Fruit fly (Drosophila melanogaster) whole organism, adult: ENCODE results near the gene Gpo3.

ENCODE experiments used
- CG11617 ChIP-seq: fragments of 200-800 bp; sonication (Bioruptor generic); optimal IDR thresholded peaks from 2 replicates; lab custom pipeline; 2017; ENCODE audit warnings: mild to moderate bottlenecking, missing biosample characterization, missing genetic modification reagents, missing genetic modification characterization
- CG12768 ChIP-seq: fragments of 200-800 bp; sonication (Bioruptor generic); optimal IDR thresholded peaks from 2 replicates; lab custom pipeline; 2017; ENCODE audit warnings: missing biosample characterization, missing genetic modification characterization, mild to moderate bottlenecking, moderate library complexity, missing genetic modification reagents
- CG14711 ChIP-seq: fragments of 200-800 bp; sonication (Bioruptor generic); optimal IDR thresholded peaks from 2 replicates; lab custom pipeline; 2018; ENCODE audit warnings: missing biosample characterization, mild to moderate bottlenecking, missing genetic modification characterization, moderate library complexity
- CG1620 ChIP-seq: fragments of 200-800 bp; sonication (Bioruptor generic); optimal IDR thresholded peaks from 2 replicates; lab custom pipeline; 2016; ENCODE audit warnings: missing biosample characterization, missing genetic modification characterization
- CG33017 ChIP-seq: fragments of 200-800 bp; sonication (Bioruptor generic); optimal IDR thresholded peaks from 2 replicates; lab custom pipeline; 2018; ENCODE audit warnings: missing biosample characterization, mild to moderate bottlenecking, missing genetic modification characterization, moderate library complexity
- CG5204 ChIP-seq: fragments of 200-800 bp; sonication (Bioruptor generic); optimal IDR thresholded peaks from 2 replicates; lab custom pipeline; 2016; ENCODE audit warnings: missing biosample characterization, missing genetic modification characterization
- CG7045 ChIP-seq: fragments of 200-800 bp; sonication (Bioruptor generic); optimal IDR thresholded peaks from 2 replicates; lab custom pipeline; 2017; ENCODE audit warnings: missing biosample characterization, mild to moderate bottlenecking, missing genetic modification characterization
- Clk ChIP-seq: fragments of 200-800 bp; sonication (Bioruptor generic); optimal IDR thresholded peaks from 2 replicates; lab custom pipeline; 2017; ENCODE audit warnings: missing biosample characterization, missing genetic modification characterization
- Crg-1 ChIP-seq: fragments of 200-800 bp; sonication (Bioruptor generic); optimal IDR thresholded peaks from 2 replicates; lab custom pipeline; 2016; ENCODE audit warnings: missing biosample characterization, missing genetic modification characterization
- Hr96 ChIP-seq: fragments of 200-800 bp; sonication (Bioruptor generic); optimal IDR thresholded peaks from 2 replicates; lab custom pipeline; 2016; ENCODE audit warnings: missing biosample characterization, missing genetic modification characterization
- Mnt ChIP-seq: fragments of 200-800 bp; sonication (Bioruptor generic); optimal IDR thresholded peaks from 2 replicates; lab custom pipeline; 2016; ENCODE audit warnings: missing biosample characterization, mild to moderate bottlenecking, missing genetic modification characterization
- bab1 ChIP-seq: fragments of 200-800 bp; sonication (Bioruptor generic); optimal IDR thresholded peaks from 3 replicates; lab custom pipeline; 2019; ENCODE audit warnings: missing biosample characterization, mild to moderate bottlenecking, missing genetic modification characterization, moderate library complexity
- cic ChIP-seq: fragments of 200-800 bp; sonication (Bioruptor generic); optimal IDR thresholded peaks from 2 replicates; lab custom pipeline; 2017; ENCODE audit warnings: missing biosample characterization, mild to moderate bottlenecking, missing genetic modification characterization, moderate library complexity
- cnc ChIP-seq, 2 experiments: fragments of >200 bp; optimal IDR thresholded peaks; 2 replicates each; lab custom pipeline; 2017
- kay ChIP-seq: fragments of 200-800 bp; sonication (Bioruptor generic); peaks from one replicate; lab custom pipeline; 2016; ENCODE audit warnings: missing biosample characterization, missing genetic modification characterization, borderline replicate concordance
- ovo ChIP-seq: fragments of 200-800 bp; sonication (Bioruptor generic); optimal IDR thresholded peaks from 2 replicates; lab custom pipeline; 2016; ENCODE audit warnings: missing biosample characterization, missing genetic modification characterization
- pad ChIP-seq: fragments of 200-800 bp; sonication (Bioruptor generic); optimal IDR thresholded peaks from 3 replicates; lab custom pipeline; 2017; ENCODE audit warnings: missing biosample characterization, missing genetic modification characterization, mild to moderate bottlenecking, moderate library complexity, missing genetic modification reagents
- tj ChIP-seq: fragments of 200-800 bp; sonication (Bioruptor generic); optimal IDR thresholded peaks from 3 replicates; lab custom pipeline; 2017; ENCODE audit warnings: missing biosample characterization, mild to moderate bottlenecking, missing genetic modification characterization, moderate library complexity
- toe ChIP-seq: fragments of 200-800 bp; sonication (Bioruptor generic); optimal IDR thresholded peaks from 2 replicates; lab custom pipeline; 2016; ENCODE audit warnings: missing biosample characterization, missing genetic modification characterization

The Gpo3 gene

dm6 chr2L:13735838-13736237 lies 27.8 kb downstream of the Gpo3 start, which contains the start of gene nur:
Gene nur, plus strand, starts transcription at chr2L:13736138.
- no peak for TF ChIP-seq cnc (optimal IDR thresholded peaks at IDR 0.05; lab: Kevin White, UChicago)
- no peak for TF ChIP-seq CG7045 (GFP tag; lab: Kevin White, UChicago)
- TF ChIP-seq tj (GFP tag; lab: Kevin White, UChicago) = no peak
- no peak for TF ChIP-seq CG12768 (GFP tag; lab: Kevin White, UChicago)
- no peak for TF ChIP-seq Clk
- TF ChIP-seq CG5204 (GFP tag; lab: Kevin White, UChicago) = no peak
- TF ChIP-seq CG1620 (GFP tag; lab: Kevin White, UChicago) = no peak
- no peak for TF ChIP-seq Mnt (GFP tag; lab: Kevin White, UChicago)
- TF ChIP-seq pad (GFP tag; lab: Kevin White, UChicago) = no peak
- no peak for TF ChIP-seq Hr96 (GFP tag; lab: Kevin White, UChicago)
- TF ChIP-seq cic (GFP tag; lab: Kevin White, UChicago) = no peak
- TF ChIP-seq toe = no peak
- TF ChIP-seq CG14711 (tag; lab: Kevin White, UChicago) = no peak
- TF ChIP-seq bab1 (GFP tag; lab: Kevin White, UChicago) = no peak
- no peak for TF ChIP-seq CG33017 (tag; lab: Kevin White, UChicago)
- TF ChIP-seq Crg-1 (GFP tag; lab: Kevin White, UChicago) = no peak
- TF ChIP-seq CG11617 (GFP tag; lab: Kevin White, UChicago) = no peak

dm6 chr2L:13746652-13747051 lies 38.6 kb downstream of the Gpo3 start, which contains the start of gene TM9SF4:
Gene TM9SF4, plus strand, starts transcription at chr2L:13746952.
- TF ChIP-seq bab1 (GFP tag; lab: Kevin White, UChicago) (no peak), cic (GFP tag; lab: Kevin White, UChicago) (no peak), Clk (no peak), kay (no peak), CG14711 (tag; lab: Kevin White, UChicago) (no peak), tj (GFP tag; lab: Kevin White, UChicago) (no peak), CG12768 (GFP tag; lab: Kevin White, UChicago) (no peak), CG11617 (GFP tag; lab: Kevin White, UChicago) (no peak), Hr96 (GFP tag; lab: Kevin White, UChicago) (no peak), ovo (GFP tag; lab: Kevin White, UChicago) (no peak), Crg-1 (GFP tag; lab: Kevin White, UChicago) (no peak), CG7045 (GFP tag; lab: Kevin White, UChicago) (no peak)
